Worm (Caenorhabditis elegans) whole organism, early embryonic: ENCODE measurements around the gene srz-79.

ENCODE experiments used
- ama-1 ChIP-seq: fragments of 150-350 bp; optimal IDR thresholded peaks from 2 replicates; lab custom pipeline; 2014
- ceh-36 ChIP-seq: sonication (generic microtip); optimal IDR thresholded peaks from 2 replicates; lab custom pipeline; 2016; ENCODE audit warnings: missing genetic modification characterization, inconsistent platforms, missing compliant biosample characterization
- flt-1 ChIP-seq: fragments of 200-800 bp; sonication (Bioruptor generic); IDR thresholded peaks from 2 replicates; pipeline ENCODE4 v1.3.6; 2022; ENCODE audit warnings: missing genetic modification characterization, missing compliant biosample characterization
- hmbx-1 ChIP-seq: sonication (generic microtip); optimal IDR thresholded peaks from 2 replicates; lab custom pipeline; 2016; ENCODE audit warnings: mild to moderate bottlenecking, missing genetic modification characterization, missing compliant biosample characterization
- sea-1 ChIP-seq: fragments of 200-800 bp; sonication (Bioruptor generic); conservative IDR thresholded peaks from 2 replicates; pipeline ENCODE4 v1.3.6; 2022; ENCODE audit warnings: missing genetic modification characterization, missing compliant biosample characterization

- TF ChIP-seq ama-1 (no peak), hmbx-1 (no peak), flt-1 (GFP tag; lab: Robert Waterston, UW) (no peak), ceh-36 (tag; lab: Kevin White, UChicago) (no peak), sea-1 (GFP tag; lab: Robert Waterston, UW) (no peak)
These were observed 30.0 kb downstream of the srz-79 start for ce11 chrIV:3523419-3523818.
